Worm (Caenorhabditis elegans) whole organism, L2 larva: ENCODE measurements around the gene acs-7.

Source experiments
- F13H6.1 ChIP-seq: sonication (generic microtip); optimal IDR thresholded peaks from 2 replicates; lab custom pipeline; 2016; ENCODE audit warnings: missing genetic modification characterization, missing compliant biosample characterization
- R02D3.7 ChIP-seq: fragments of 150-350 bp; optimal IDR thresholded peaks from 2 replicates; lab custom pipeline; 2014; ENCODE audit warnings: missing biosample characterization, missing genetic modification characterization
- ceh-82 ChIP-seq: fragments of 150-350 bp; optimal IDR thresholded peaks from 2 replicates; lab custom pipeline; 2014; ENCODE audit warnings: missing biosample characterization, missing genetic modification characterization
- lsy-2 ChIP-seq, 2 experiments: fragments of 150-350 bp in 1 of 2; sonication (generic microtip) in 1 of 2; optimal IDR thresholded peaks; 2 replicates each; lab custom pipeline; 2014 to 2017; ENCODE audit warnings: missing biosample characterization in 2 of 2, missing genetic modification characterization in 2 of 2
- nhr-12 ChIP-seq: fragments of 150-350 bp; optimal IDR thresholded peaks from 2 replicates; lab custom pipeline; 2014; ENCODE audit warnings: missing biosample characterization, missing genetic modification characterization
- nhr-25 ChIP-seq: fragments of 150-350 bp; sonication (generic microtip); optimal IDR thresholded peaks from 3 replicates; lab custom pipeline; 2014; ENCODE audit warnings: missing biosample characterization, missing genetic modification characterization
- nhr-77 ChIP-seq: fragments of 150-350 bp; optimal IDR thresholded peaks from 2 replicates; lab custom pipeline; 2014; ENCODE audit warnings: missing biosample characterization, missing genetic modification characterization
- skn-1 ChIP-seq: sonication (generic microtip); optimal IDR thresholded peaks from 2 replicates; lab custom pipeline; 2017; ENCODE audit warnings: missing biosample characterization, missing genetic modification characterization
- sma-3 ChIP-seq: sonication (generic microtip); optimal IDR thresholded peaks from 2 replicates; lab custom pipeline; 2016; ENCODE audit warnings: missing genetic modification reagents, missing genetic modification characterization, missing compliant biosample characterization
- unc-62 ChIP-seq: fragments of 150-350 bp; optimal IDR thresholded peaks from 2 replicates; lab custom pipeline; 2014; ENCODE audit warnings: missing biosample characterization, missing genetic modification reagents, missing genetic modification characterization
- zag-1 ChIP-seq: fragments of 150-350 bp; optimal IDR thresholded peaks from 2 replicates; lab custom pipeline; 2014; ENCODE audit warnings: missing biosample characterization, missing genetic modification characterization

ce11 chrII:9333034-9333433, 41.2 kb downstream of the acs-7 start:
- no peak for TF ChIP-seq zag-1 (tag; lab: Kevin White, UChicago)
- TF ChIP-seq skn-1 (tag; lab: Kevin White, UChicago): no peak
- no peak for TF ChIP-seq lsy-2 (tag; optimal IDR thresholded peaks at IDR 0.05; lab: Kevin White, UChicago)
- TF ChIP-seq ceh-82: no peak
- TF ChIP-seq nhr-12 (tag; lab: Kevin White, UChicago): no peak
- TF ChIP-seq nhr-77 (tag; lab: Kevin White, UChicago): no peak
- no peak for TF ChIP-seq R02D3.7 (tag; lab: Kevin White, UChicago)
- TF ChIP-seq nhr-25 (tag; lab: Kevin White, UChicago): no peak
- TF ChIP-seq sma-3 (GFP tag; lab: Kevin White, UChicago): no peak
- TF ChIP-seq unc-62: no peak
- TF ChIP-seq F13H6.1 (tag; lab: Kevin White, UChicago): no peak
